Worm (Caenorhabditis elegans): ENCODE results near the gene K09F6.13.

- TF ChIP-seq B0310.2 (tag; optimal IDR thresholded peaks at IDR 0.05) (no peak), hnd-1 (tag; optimal IDR thresholded peaks at IDR 0.05) (no peak), aly-1 (tag; optimal IDR thresholded peaks at IDR 0.05) (no peak), ama-1 (optimal IDR thresholded peaks at IDR 0.05) (no peak), flt-1 (GFP tag; IDR thresholded peaks at IDR 0.05) (no peak), F13C5.2 (tag; optimal IDR thresholded peaks at IDR 0.05) (no peak), pes-1 (GFP tag; IDR thresholded peaks at IDR 0.05) (no peak), hmg-4 (GFP tag; optimal IDR thresholded peaks at IDR 0.05) (no peak), scrt-1 (GFP tag; IDR thresholded peaks at IDR 0.05) (no peak)
Observed at ce11 chrII:2322857-2323518, 34.1 kb downstream of the K09F6.13 start, which contains the start of the genes ZK1240.6 and ZK1240.2.

Measured in whole organism, early embryonic.